Fruit fly (Drosophila melanogaster): ENCODE data around the gene CG13856.
A peak's percentile ranks its signal among the peaks of the same experiment; 100 is the strongest.

The CG13856 gene

DNA sequence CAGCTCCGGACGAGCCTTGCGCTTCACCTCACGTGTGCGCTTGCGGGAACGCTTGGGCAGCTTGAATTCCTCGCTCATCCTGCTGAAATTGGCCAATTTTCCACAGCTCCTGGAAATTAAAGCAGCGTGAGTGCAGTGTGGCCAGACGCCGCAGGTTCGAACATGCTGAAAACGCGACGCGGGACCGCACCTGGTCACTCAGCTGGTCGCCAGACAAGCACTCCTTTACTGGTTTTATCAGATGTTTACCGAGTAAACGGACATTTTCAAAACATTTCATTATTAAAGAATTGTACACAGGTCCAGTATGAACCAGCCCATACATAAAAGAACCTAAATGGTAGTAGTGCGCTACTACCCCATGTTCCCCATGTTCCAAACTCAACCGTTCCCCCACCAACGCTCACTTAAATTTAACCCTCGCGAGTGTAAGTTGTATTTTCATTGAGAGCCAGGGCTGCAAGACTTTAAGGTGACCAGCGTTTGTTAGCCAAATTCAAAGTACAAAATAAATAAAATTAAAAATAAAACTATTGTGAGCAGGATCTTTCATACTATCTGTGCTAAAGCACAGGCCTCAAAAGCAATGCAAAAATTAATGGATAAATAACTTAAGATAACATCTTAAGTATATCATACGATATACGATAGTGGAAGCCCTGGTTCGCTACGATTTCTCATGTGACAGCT lies 40.1 kb upstream of the CG13856 start, which contains the start of the genes JMJD6, CG7071 and Muted (continued):
- peak; percentile 90 for TF ChIP-seq CG34224 (GFP tag; IDR thresholded peaks at IDR 0.05; ENCODE audit: partially characterized antibody)
- peak; percentile 87 for TF ChIP-seq HHEX (GFP tag; optimal IDR thresholded peaks at IDR 0.05)
- TF ChIP-seq nau (GFP tag; optimal IDR thresholded peaks at IDR 0.05): peak; percentile 80
- TF ChIP-seq TFAM (GFP tag; optimal IDR thresholded peaks at IDR 0.05): no peak
- TF ChIP-seq CG18011 (GFP tag; optimal IDR thresholded peaks at IDR 0.05): peak; percentile 85
- peak; percentile 44 for TF ChIP-seq ash1 (GFP tag; optimal IDR thresholded peaks at IDR 0.05)
- TF ChIP-seq Hey (tag; optimal IDR thresholded peaks at IDR 0.05): peak; percentile 63
- peak; percentile 79 for TF ChIP-seq Side (GFP tag; optimal IDR thresholded peaks at IDR 0.05)
- no peak for TF ChIP-seq CG8478 (optimal IDR thresholded peaks at IDR 0.05)
- peak; percentile 87 for TF ChIP-seq cato (GFP tag; optimal IDR thresholded peaks at IDR 0.05; ENCODE audit: borderline replicate concordance)
- peak; percentile 91 for TF ChIP-seq tx (GFP tag; optimal IDR thresholded peaks at IDR 0.05)
- TF ChIP-seq CG8290 (GFP tag; optimal IDR thresholded peaks at IDR 0.05): peak; percentile 35
- TF ChIP-seq CG8290 (tag; optimal IDR thresholded peaks at IDR 0.05): peak; percentile 37 to 76
- peak; percentile 90 for TF ChIP-seq CG10209 (GFP tag; optimal IDR thresholded peaks at IDR 0.05)
- peak; percentile 92 for TF ChIP-seq Max (GFP tag; optimal IDR thresholded peaks at IDR 0.05)
- peak; percentile 9 for TF ChIP-seq zf30C (GFP tag; optimal IDR thresholded peaks at IDR 0.05)
- TF ChIP-seq tap (tag; optimal IDR thresholded peaks at IDR 0.05): peak; percentile 67
- TF ChIP-seq ranshi (GFP tag; IDR thresholded peaks at IDR 0.05): peak; percentile 93
- TF ChIP-seq CG8089 (GFP tag; optimal IDR thresholded peaks at IDR 0.05): peak; percentile 83
- peak; percentile 94 for TF ChIP-seq CG13894 (tag; optimal IDR thresholded peaks at IDR 0.05)
- TF ChIP-seq CG13424 (tag; optimal IDR thresholded peaks at IDR 0.05): peak; percentile 96
- peak; percentile 69 for TF ChIP-seq amos (GFP tag; IDR thresholded peaks at IDR 0.05; ENCODE audit: partially characterized antibody)
- TF ChIP-seq Sox102F (GFP tag; optimal IDR thresholded peaks at IDR 0.05): peak; percentile 91
- peak; percentile 95 for TF ChIP-seq HLH54F (GFP tag; optimal IDR thresholded peaks at IDR 0.05)
- peak; percentile 98 for TF ChIP-seq row (GFP tag; IDR thresholded peaks at IDR 0.05)
- peak; percentile 68 for TF ChIP-seq HLH4C (GFP tag; IDR thresholded peaks at IDR 0.05; ENCODE audit: partially characterized antibody)
- peak; percentile 91 for TF ChIP-seq CG17361 (GFP tag; IDR thresholded peaks at IDR 0.05)
- TF ChIP-seq ATbp (GFP tag; optimal IDR thresholded peaks at IDR 0.05): peak; percentile 73
- TF ChIP-seq gcm (GFP tag; optimal IDR thresholded peaks at IDR 0.05): peak; percentile 88
- TF ChIP-seq CG1647 (GFP tag; optimal IDR thresholded peaks at IDR 0.05): peak; percentile 91
- peak; percentile 81 for TF ChIP-seq CG33213 (GFP tag; optimal IDR thresholded peaks at IDR 0.05)
- no peak for TF ChIP-seq Neu2 (GFP tag; optimal IDR thresholded peaks at IDR 0.05; ENCODE audit: borderline replicate concordance)
- TF ChIP-seq Mrtf (GFP tag; IDR thresholded peaks at IDR 0.05): peak; percentile 82
- peak; percentile 96 for TF ChIP-seq CG30403 (GFP tag; optimal IDR thresholded peaks at IDR 0.05)
- peak; percentile 83 for TF ChIP-seq Sox100B (GFP tag; optimal IDR thresholded peaks at IDR 0.05)
- peak; percentile 91 for TF ChIP-seq Dbx (GFP tag; IDR thresholded peaks at IDR 0.05)
- peak; percentile 19 for TF ChIP-seq p53 (GFP tag; optimal IDR thresholded peaks at IDR 0.05)
- no peak for TF ChIP-seq fru (optimal IDR thresholded peaks at IDR 0.05)
- peak; percentile 81 for TF ChIP-seq Mes4 (GFP tag; optimal IDR thresholded peaks at IDR 0.05)
- peak; percentile 83 for TF ChIP-seq maf-S (GFP tag; optimal IDR thresholded peaks at IDR 0.05)
- peak; percentile 91 for TF ChIP-seq ttk (GFP tag; IDR thresholded peaks at IDR 0.05)
- TF ChIP-seq dimm (GFP tag; IDR thresholded peaks at IDR 0.05): peak; percentile 64; the same call in 1 of the 2 replicates
- TF ChIP-seq Nf-YB (GFP tag; optimal IDR thresholded peaks at IDR 0.05): peak; percentile 77
- peak; percentile 81 to 91 for TF ChIP-seq Pdp1 (GFP tag; optimal IDR thresholded peaks at IDR 0.05)
- peak; percentile 75 for TF ChIP-seq Hand (GFP tag; optimal IDR thresholded peaks at IDR 0.05)
- peak; percentile 76 for TF ChIP-seq CG18262 (tag; optimal IDR thresholded peaks at IDR 0.05)
- peak; percentile 82 to 92 for TF ChIP-seq chif (GFP tag; optimal IDR thresholded peaks at IDR 0.05)
- peak; percentile 55 for TF ChIP-seq CG10274 (GFP tag; optimal IDR thresholded peaks at IDR 0.05)
- TF ChIP-seq CG1603 (tag; optimal IDR thresholded peaks at IDR 0.05): peak; percentile 82
- TF ChIP-seq CG11093 (GFP tag; IDR thresholded peaks at IDR 0.05): peak; percentile 85; the same call in 1 of the 3 replicates
